Worm (Caenorhabditis elegans): ENCODE results near the gene gst-19.

DNA sequence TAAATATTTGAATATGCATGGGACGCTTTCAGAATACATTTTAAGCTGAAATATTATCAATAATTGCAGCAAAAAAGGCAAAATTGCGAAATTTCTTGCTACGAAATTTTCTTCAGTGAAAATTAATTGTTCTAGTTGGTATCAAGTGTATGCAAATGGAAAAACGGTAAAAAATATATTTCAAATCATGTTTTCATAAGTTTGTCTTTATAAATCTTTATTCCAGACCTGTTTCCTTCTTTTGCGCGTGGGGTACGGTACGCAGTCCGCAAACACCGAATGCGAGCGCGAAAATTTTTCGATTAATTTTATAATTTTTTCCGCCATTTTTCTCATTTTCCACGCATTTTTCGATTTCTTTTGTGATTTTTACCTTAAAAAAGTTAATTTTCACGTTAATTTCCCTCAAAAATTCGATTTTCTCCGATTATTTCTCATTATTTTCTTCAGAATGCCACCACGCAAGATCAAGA is 30.4 kb downstream of the gst-19 start, which contains the start of the genes fbxc-23 and csc-1:
- TF ChIP-seq flt-1 (GFP tag; IDR thresholded peaks at IDR 0.05) (no peak), tab-1 (GFP tag; IDR thresholded peaks at IDR 0.05) (no peak), ztf-29 (GFP tag; IDR thresholded peaks at IDR 0.05) (no peak), cog-1 (tag; optimal IDR thresholded peaks at IDR 0.05) (no peak), med-1 (GFP tag; optimal IDR thresholded peaks at IDR 0.05; ENCODE audit: insufficient read depth) (no peak), ztf-23 (GFP tag; IDR thresholded peaks at IDR 0.05) (no peak), T22C8.4 (GFP tag; IDR thresholded peaks at IDR 0.05) (no peak), klf-2 (GFP tag; conservative IDR thresholded peaks at IDR 0.05) (no peak), ref-1 (GFP tag; conservative IDR thresholded peaks at IDR 0.05) (no peak)

Data from whole organism, midembryonic.